Worm (Caenorhabditis elegans) whole organism, L4 larva: ENCODE measurements around the gene nhr-19.

Experiments used
- F10B5.3 ChIP-seq: sonication (generic microtip); optimal IDR thresholded peaks from 2 replicates; lab custom pipeline; 2016; ENCODE audit warnings: mild to moderate bottlenecking, missing genetic modification characterization, missing compliant biosample characterization
- F26F4.8 ChIP-seq: fragments of 200-800 bp; sonication (Bioruptor generic); conservative IDR thresholded peaks from 2 replicates; pipeline ENCODE4 v1.3.6; 2022; ENCODE audit warnings: missing genetic modification characterization, missing compliant biosample characterization
- F44E2.7 ChIP-seq: fragments of 200-800 bp; sonication (Bioruptor generic); IDR thresholded peaks from 2 replicates; pipeline ENCODE4 v2.1.2; 2022; ENCODE audit warnings: missing genetic modification characterization, missing compliant biosample characterization
- Y48G9A.11 ChIP-seq: fragments of 200-800 bp; sonication (Bioruptor generic); IDR thresholded peaks from 2 replicates; pipeline ENCODE4 v1.3.6; 2022; ENCODE audit warnings: missing genetic modification reagents, missing genetic modification characterization, missing compliant biosample characterization
- Y75B8A.6 ChIP-seq: fragments of 200-800 bp; sonication (Bioruptor generic); IDR thresholded peaks from 2 replicates; pipeline ENCODE4 v1.3.6; 2022; ENCODE audit warnings: missing genetic modification reagents, missing genetic modification characterization, missing compliant biosample characterization
- ZK546.5 ChIP-seq, 2 experiments: sonication (generic microtip); optimal IDR thresholded peaks; 2 replicates each; lab custom pipeline; 2017; ENCODE audit warnings: missing biosample characterization in 2 of 2, missing genetic modification characterization in 2 of 2
- aha-1 ChIP-seq: fragments of 150-350 bp; peaks from one replicate; lab custom pipeline; 2014; ENCODE audit warnings: missing biosample characterization, missing genetic modification characterization
- aly-2 ChIP-seq: sonication (generic microtip); optimal IDR thresholded peaks from 2 replicates; lab custom pipeline; 2018; ENCODE audit warnings: missing biosample characterization, missing genetic modification characterization
- attf-4 ChIP-seq: sonication (generic microtip); optimal IDR thresholded peaks from 3 replicates; lab custom pipeline; 2017; ENCODE audit warnings: missing biosample characterization, missing genetic modification characterization
- ceh-28 ChIP-seq: fragments of 150-350 bp; optimal IDR thresholded peaks from 2 replicates; lab custom pipeline; 2014; ENCODE audit warnings: missing biosample characterization, missing genetic modification reagents, missing genetic modification characterization
- ceh-32 ChIP-seq: sonication (generic microtip); optimal IDR thresholded peaks from 2 replicates; lab custom pipeline; 2016; ENCODE audit warnings: mild to moderate bottlenecking, missing genetic modification characterization, missing compliant biosample characterization; ENCODE audit not compliant: poor library complexity
- ceh-44 ChIP-seq: fragments of 200-800 bp; sonication (Bioruptor generic); IDR thresholded peaks from 2 replicates; pipeline ENCODE4 v1.3.6; 2022; ENCODE audit warnings: missing genetic modification reagents, missing genetic modification characterization, missing compliant biosample characterization
- ceh-62 ChIP-seq: sonication (generic microtip); optimal IDR thresholded peaks from 2 replicates; lab custom pipeline; 2017; ENCODE audit warnings: missing biosample characterization, missing genetic modification characterization
- ctbp-1 ChIP-seq: fragments of 200-800 bp; sonication (Bioruptor generic); IDR thresholded peaks from 2 replicates; pipeline ENCODE4 v1.3.6; 2022; ENCODE audit warnings: missing genetic modification reagents, missing genetic modification characterization, missing compliant biosample characterization
- dmd-8 ChIP-seq: fragments of 200-800 bp; sonication (Bioruptor generic); IDR thresholded peaks from 2 replicates; pipeline ENCODE4 v1.3.6; 2022; ENCODE audit warnings: missing genetic modification characterization, missing compliant biosample characterization
- dpl-1 ChIP-seq: fragments of 150-350 bp; optimal IDR thresholded peaks from 2 replicates; lab custom pipeline; 2014; ENCODE audit warnings: missing biosample characterization, missing genetic modification reagents, missing genetic modification characterization
- fkh-10 ChIP-seq: fragments of 150-350 bp; optimal IDR thresholded peaks from 2 replicates; lab custom pipeline; 2014; ENCODE audit warnings: missing biosample characterization, missing genetic modification reagents, missing genetic modification characterization
- gei-8 ChIP-seq: fragments of 200-800 bp; sonication (Bioruptor generic); optimal IDR thresholded peaks from 2 replicates; lab custom pipeline; 2018; ENCODE audit warnings: mild to moderate bottlenecking, missing genetic modification characterization, missing compliant biosample characterization
- hlh-11 ChIP-seq: fragments of 200-800 bp; sonication (Bioruptor generic); optimal IDR thresholded peaks from 2 replicates; lab custom pipeline; 2018; ENCODE audit warnings: mild to moderate bottlenecking, missing genetic modification characterization, missing compliant biosample characterization
- hlh-30 ChIP-seq: sonication (generic microtip); optimal IDR thresholded peaks from 2 replicates; lab custom pipeline; 2017; ENCODE audit warnings: antibody characterized with exemption, mild to moderate bottlenecking, missing genetic modification characterization, missing compliant biosample characterization; ENCODE audit not compliant: insufficient read depth
- lin-13 ChIP-seq: fragments of 150-350 bp; optimal IDR thresholded peaks from 2 replicates; lab custom pipeline; 2014; ENCODE audit warnings: missing biosample characterization, missing genetic modification reagents, missing genetic modification characterization
- lir-3 ChIP-seq: sonication (generic microtip); optimal IDR thresholded peaks from 2 replicates; lab custom pipeline; 2016; ENCODE audit warnings: mild to moderate bottlenecking, missing genetic modification characterization, missing compliant biosample characterization
- lsy-2 ChIP-seq, 2 experiments: fragments of 150-350 bp in 1 of 2; sonication (generic microtip) in 1 of 2; optimal IDR thresholded peaks; 2 replicates each; lab custom pipeline; 2014 to 2017; ENCODE audit warnings: missing biosample characterization in 2 of 2, missing genetic modification characterization in 2 of 2
- mdl-1 ChIP-seq, 2 experiments: fragments of 150-350 bp in 1 of 2; sonication (generic microtip) in 1 of 2; optimal IDR thresholded peaks; 2 replicates each; lab custom pipeline; 2014 to 2017; ENCODE audit warnings: missing biosample characterization in 2 of 2, missing genetic modification characterization in 2 of 2
- mdt-29 ChIP-seq: fragments of 200-800 bp; sonication (Bioruptor generic); IDR thresholded peaks from 2 replicates; pipeline ENCODE4 v1.3.6; 2022; ENCODE audit warnings: missing genetic modification reagents, missing genetic modification characterization, missing compliant biosample characterization
- mep-1 ChIP-seq: fragments of 150-350 bp; sonication (generic microtip); optimal IDR thresholded peaks from 3 replicates; lab custom pipeline; 2014; ENCODE audit warnings: missing biosample characterization, missing genetic modification characterization
- mxl-3 ChIP-seq: fragments of 200-800 bp; sonication (Bioruptor generic); optimal IDR thresholded peaks from 2 replicates; lab custom pipeline; 2018; ENCODE audit warnings: mild to moderate bottlenecking, missing genetic modification characterization, missing compliant biosample characterization
- nhr-10 ChIP-seq: fragments of 150-350 bp; optimal IDR thresholded peaks from 2 replicates; lab custom pipeline; 2014; ENCODE audit warnings: missing biosample characterization, missing genetic modification characterization
- nhr-111 ChIP-seq: fragments of 200-800 bp; sonication (Bioruptor generic); optimal IDR thresholded peaks from 2 replicates; lab custom pipeline; 2018; ENCODE audit warnings: mild to moderate bottlenecking, missing genetic modification characterization, missing compliant biosample characterization
- nhr-25 ChIP-seq: sonication (generic microtip); optimal IDR thresholded peaks from 2 replicates; lab custom pipeline; 2017; ENCODE audit warnings: missing genetic modification characterization, mild to moderate bottlenecking, missing compliant biosample characterization, antibody characterized with exemption, moderate library complexity, borderline replicate concordance; ENCODE audit not compliant: insufficient read depth
- nhr-28 ChIP-seq: fragments of 150-350 bp; optimal IDR thresholded peaks from 2 replicates; lab custom pipeline; 2014; ENCODE audit warnings: missing biosample characterization, missing genetic modification characterization
- nhr-41 ChIP-seq: fragments of 200-800 bp; sonication (Bioruptor generic); IDR thresholded peaks from 2 replicates; pipeline ENCODE4 v1.3.6; 2022; ENCODE audit warnings: missing genetic modification reagents, missing genetic modification characterization, missing compliant biosample characterization
- nhr-42 ChIP-seq: fragments of 200-800 bp; sonication (Bioruptor generic); IDR thresholded peaks from 2 replicates; pipeline ENCODE4 v1.3.6; 2022; ENCODE audit warnings: missing genetic modification characterization, missing compliant biosample characterization
- nhr-48 ChIP-seq: sonication (generic microtip); optimal IDR thresholded peaks from 2 replicates; lab custom pipeline; 2016; ENCODE audit warnings: mild to moderate bottlenecking, missing genetic modification characterization, missing compliant biosample characterization
- php-3 ChIP-seq: fragments of 200-800 bp; sonication (Bioruptor generic); IDR thresholded peaks from 2 replicates; pipeline ENCODE4 v1.3.6; 2022; ENCODE audit warnings: missing genetic modification reagents, missing genetic modification characterization, missing compliant biosample characterization
- sdz-12 ChIP-seq: fragments of 200-800 bp; sonication (Bioruptor generic); optimal IDR thresholded peaks from 2 replicates; lab custom pipeline; 2018; ENCODE audit warnings: mild to moderate bottlenecking, missing genetic modification characterization, missing compliant biosample characterization
- skn-1 ChIP-seq: fragments of 150-350 bp; optimal IDR thresholded peaks from 2 replicates; lab custom pipeline; 2014; ENCODE audit warnings: missing biosample characterization, missing genetic modification characterization
- snpc-1.2 ChIP-seq: fragments of 200-800 bp; sonication (Bioruptor generic); IDR thresholded peaks from 2 replicates; pipeline ENCODE4 v1.3.6; 2022; ENCODE audit warnings: missing genetic modification reagents, missing genetic modification characterization, missing compliant biosample characterization
- spr-1 ChIP-seq: sonication (generic microtip); optimal IDR thresholded peaks from 2 replicates; lab custom pipeline; 2016; ENCODE audit warnings: mild to moderate bottlenecking, missing genetic modification characterization, missing compliant biosample characterization
- spr-3 ChIP-seq: fragments of 200-800 bp; sonication (Bioruptor generic); optimal IDR thresholded peaks from 2 replicates; lab custom pipeline; 2018; ENCODE audit warnings: mild to moderate bottlenecking, missing genetic modification characterization, missing compliant biosample characterization
- unc-39 ChIP-seq: sonication (generic microtip); optimal IDR thresholded peaks from 2 replicates; lab custom pipeline; 2017; ENCODE audit warnings: missing biosample characterization, missing genetic modification characterization
- unc-62 ChIP-seq, 3 experiments: fragments of 150-350 bp in 1 of 3; sonication (generic microtip); optimal IDR thresholded peaks in 2 of 3; peaks in 1 of 3; 1 replicate in 1 of 3; 2 replicates in 2 of 3; lab custom pipeline; 2014 to 2017; ENCODE audit warnings: missing biosample characterization in 3 of 3, missing genetic modification characterization in 3 of 3, missing genetic modification reagents in 3 of 3, missing genotype in 1 of 3
- vab-7 ChIP-seq: fragments of 200-800 bp; sonication (Bioruptor generic); IDR thresholded peaks from 2 replicates; pipeline ENCODE4 v1.3.6; 2022; ENCODE audit warnings: missing genetic modification reagents, missing genetic modification characterization, missing compliant biosample characterization
- zfp-2 ChIP-seq: sonication (generic microtip); optimal IDR thresholded peaks from 2 replicates; lab custom pipeline; 2016; ENCODE audit warnings: mild to moderate bottlenecking, missing genetic modification characterization, missing compliant biosample characterization
- zfp-3 ChIP-seq: fragments of 200-800 bp; sonication (Bioruptor generic); conservative IDR thresholded peaks from 2 replicates; pipeline ENCODE4 v1.3.6; 2022; ENCODE audit warnings: missing genetic modification reagents, missing genetic modification characterization, missing compliant biosample characterization
- ztf-11 ChIP-seq: fragments of 150-350 bp; optimal IDR thresholded peaks from 2 replicates; lab custom pipeline; 2014; ENCODE audit warnings: missing biosample characterization, missing genetic modification characterization
- ztf-7 ChIP-seq: fragments of 150-350 bp; optimal IDR thresholded peaks from 2 replicates; lab custom pipeline; 2014; ENCODE audit warnings: missing biosample characterization, missing genetic modification characterization

Gene nhr-19

DNA sequence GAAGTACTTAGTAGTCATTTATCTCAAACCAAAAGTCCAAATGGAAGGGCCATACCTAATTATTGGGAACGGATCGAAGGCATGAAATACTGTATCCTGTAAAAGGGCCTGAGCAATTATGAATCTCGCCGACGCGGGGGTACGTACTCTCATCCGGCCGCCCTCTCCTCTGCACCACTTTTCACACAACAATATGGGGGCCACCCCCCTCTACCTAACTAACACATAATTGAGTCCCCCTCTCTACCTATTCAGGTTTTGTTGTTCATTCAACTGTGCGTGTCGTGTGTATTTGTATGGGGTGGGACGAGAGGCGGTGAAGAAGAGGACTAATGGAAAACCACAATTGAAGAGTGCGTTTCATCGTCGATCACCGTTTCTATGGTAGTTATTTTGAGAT is 30.9 kb downstream of the nhr-19 start (continued):
- TF ChIP-seq spr-1 (tag; lab: Kevin White, UChicago) (no peak), lir-3 (tag; lab: Kevin White, UChicago) (no peak), nhr-41 (no peak), ceh-32 (tag; lab: Kevin White, UChicago) (no peak), gei-8 (no peak)

DNA sequence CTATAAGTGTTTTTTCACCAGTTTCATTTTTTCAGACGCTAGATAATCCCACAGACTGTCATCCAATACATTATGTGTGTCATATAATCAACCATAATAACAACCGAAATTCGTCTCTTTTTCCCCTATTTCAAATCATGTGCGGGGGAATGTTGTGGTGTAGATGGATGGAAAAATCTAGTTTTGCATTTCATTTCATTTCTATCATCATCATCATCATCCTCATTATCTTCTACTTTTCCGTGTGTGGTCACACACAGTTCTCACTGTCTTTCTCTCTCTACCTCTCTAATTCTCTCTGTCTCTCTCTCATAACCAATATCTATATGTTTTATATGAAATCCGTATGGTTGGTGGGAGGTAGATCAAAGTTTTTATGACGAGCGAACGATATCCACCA is 31.9 kb downstream of the nhr-19 start:
- TF ChIP-seq fkh-10 (GFP tag; lab: Kevin White, UChicago) (no peak), F10B5.3 (no peak), nhr-111 (no peak), nhr-28 (tag; lab: Kevin White, UChicago) (peak; percentile 41), unc-62 (GFP tag; optimal IDR thresholded peaks at IDR 0.05 in 1 of 2; lab: Kevin White, UChicago) (peak in 1 of 2 experiments; percentile 90), unc-62 (tag; optimal IDR thresholded peaks at IDR 0.05; lab: Kevin White, UChicago) (no peak), zfp-2 (tag; lab: Kevin White, UChicago) (no peak), mep-1 (no peak), ctbp-1 (GFP tag; lab: Robert Waterston, UW) (no peak), dmd-8 (no peak), spr-3 (GFP tag; lab: Kevin White, UChicago) (no peak), unc-39 (tag; lab: Kevin White, UChicago) (no peak), gei-8 (no peak), hlh-11 (tag; lab: Kevin White, UChicago) (no peak), mdl-1 (tag; optimal IDR thresholded peaks at IDR 0.05; lab: Kevin White, UChicago) (peak in 1 of 2 experiments; percentile 8), ceh-44 (no peak), Y48G9A.11 (GFP tag; lab: Robert Waterston, UW) (no peak), mdt-29 (GFP tag; lab: Robert Waterston, UW) (no peak), mxl-3 (GFP tag; lab: Kevin White, UChicago) (peak; percentile 42), hlh-30 (peak; percentile 59)

DNA sequence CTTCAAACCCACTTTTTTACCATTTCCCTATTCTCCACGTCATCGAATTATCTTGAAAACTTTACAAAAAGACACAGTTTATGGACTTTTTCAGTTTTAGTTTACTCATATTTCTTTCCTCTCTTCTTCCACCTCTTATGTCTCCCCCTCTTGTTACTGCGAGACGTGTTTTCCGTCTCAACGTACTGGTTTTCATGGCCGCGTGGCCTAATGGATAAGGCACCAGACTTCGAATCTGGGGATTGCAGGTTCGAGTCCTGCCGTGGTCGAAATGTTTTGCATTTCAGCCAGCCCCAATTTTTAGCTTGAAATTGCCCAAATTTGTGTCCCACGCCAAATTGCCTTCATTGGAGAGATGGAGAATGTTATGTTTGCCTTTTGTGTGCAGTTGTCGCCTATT is 39.3 kb downstream of the nhr-19 start:
- TF ChIP-seq ztf-7: peak; percentile 29
- no peak for TF ChIP-seq nhr-42 (GFP tag; lab: Robert Waterston, UW)
- TF ChIP-seq unc-39 (tag; lab: Kevin White, UChicago): no peak
- peak; percentile 98 for TF ChIP-seq aha-1 (tag; lab: Kevin White, UChicago)
- TF ChIP-seq ceh-32 (tag; lab: Kevin White, UChicago): no peak
- TF ChIP-seq snpc-1.2 (GFP tag; lab: Robert Waterston, UW): peak; percentile 73
- TF ChIP-seq Y75B8A.6 (GFP tag; lab: Robert Waterston, UW): peak; percentile 72; the same call in 1 of the 2 replicates
- TF ChIP-seq nhr-25 (tag; lab: Kevin White, UChicago): no peak
- peak; percentile 69 for TF ChIP-seq sdz-12 (GFP tag; lab: Kevin White, UChicago)
- peak; percentile 62 for TF ChIP-seq nhr-48 (tag; lab: Kevin White, UChicago)
- peak; percentile 69; the same call in 1 of the 2 replicates for TF ChIP-seq php-3
- no peak for TF ChIP-seq nhr-10 (tag; lab: Kevin White, UChicago)
- TF ChIP-seq ceh-28: no peak
- TF ChIP-seq lsy-2 (tag; optimal IDR thresholded peaks at IDR 0.05; lab: Kevin White, UChicago): peak in 1 of 2 experiments; percentile 29
- TF ChIP-seq F26F4.8: peak; percentile 97
- TF ChIP-seq attf-4 (tag; lab: Kevin White, UChicago): no peak
- TF ChIP-seq vab-7 (GFP tag; lab: Robert Waterston, UW): peak; percentile 92
- peak; percentile 71 for TF ChIP-seq spr-3 (GFP tag; lab: Kevin White, UChicago)
- TF ChIP-seq unc-62 (GFP tag; optimal IDR thresholded peaks at IDR 0.05 in 1 of 2; lab: Kevin White, UChicago): no peak
- TF ChIP-seq unc-62 (tag; optimal IDR thresholded peaks at IDR 0.05; lab: Kevin White, UChicago): no peak
- peak; percentile 64 for TF ChIP-seq mep-1
- TF ChIP-seq dpl-1 (GFP tag; lab: Kevin White, UChicago): peak; percentile 20
- no peak for TF ChIP-seq F10B5.3
- peak; percentile 85; the same call in 1 of the 2 replicates for TF ChIP-seq F44E2.7 (GFP tag; lab: Robert Waterston, UW)
- TF ChIP-seq lin-13 (GFP tag; lab: Kevin White, UChicago): peak; percentile 5
- no peak for TF ChIP-seq ceh-62
- TF ChIP-seq skn-1 (tag; lab: Kevin White, UChicago): no peak
- TF ChIP-seq ZK546.5 (tag; optimal IDR thresholded peaks at IDR 0.05; lab: Kevin White, UChicago): no peak
- TF ChIP-seq lir-3 (tag; lab: Kevin White, UChicago): no peak
- TF ChIP-seq aly-2 (tag; lab: Kevin White, UChicago): peak; percentile 39
- TF ChIP-seq ztf-11 (tag; lab: Kevin White, UChicago): no peak
- no peak for TF ChIP-seq fkh-10 (GFP tag; lab: Kevin White, UChicago)
- peak; percentile 49; the same call in 1 of the 2 replicates for TF ChIP-seq zfp-3 (GFP tag; lab: Robert Waterston, UW)
